Fruit fly (Drosophila melanogaster) whole organism, embryonic: Measurements from ENCODE around the gene CG4382.

Source experiments
- Atf3 ChIP-seq: fragments of 200-800 bp; sonication (Bioruptor generic); optimal IDR thresholded peaks from 3 replicates; lab custom pipeline; 2016; ENCODE audit warnings: missing biosample characterization, missing genetic modification characterization
- Bdp1 ChIP-seq: fragments of 200-800 bp; sonication (Bioruptor generic); optimal IDR thresholded peaks from 3 replicates; lab custom pipeline; 2016; ENCODE audit warnings: missing biosample characterization, missing genetic modification characterization
- BtbVII ChIP-seq: fragments of 200-800 bp; sonication (Bioruptor generic); optimal IDR thresholded peaks from 3 replicates; lab custom pipeline; 2017; ENCODE audit warnings: missing biosample characterization, mild to moderate bottlenecking, missing genetic modification characterization
- CG10147 ChIP-seq: fragments of 200-800 bp; sonication (Bioruptor generic); optimal IDR thresholded peaks from 2 replicates; lab custom pipeline; 2019; ENCODE audit warnings: missing biosample characterization, mild to moderate bottlenecking, missing genetic modification characterization, moderate library complexity
- CG10267 ChIP-seq: fragments of 200-800 bp; sonication (Bioruptor generic); optimal IDR thresholded peaks from 2 replicates; lab custom pipeline; 2018; ENCODE audit warnings: missing biosample characterization, mild to moderate bottlenecking, missing genetic modification characterization, moderate library complexity
- CG10959 ChIP-seq: fragments of 200-800 bp; sonication (Bioruptor generic); IDR thresholded peaks from 2 replicates; pipeline ENCODE4 v1.3.6; 2022; ENCODE audit warnings: missing biosample characterization, missing genetic modification characterization
- CG12071 ChIP-seq: fragments of 200-800 bp; sonication (Bioruptor generic); optimal IDR thresholded peaks from 3 replicates; lab custom pipeline; 2018; ENCODE audit warnings: missing biosample characterization, mild to moderate bottlenecking, missing genetic modification characterization
- CG14667 ChIP-seq: fragments of 200-800 bp; sonication (Bioruptor generic); IDR thresholded peaks from 2 replicates; pipeline ENCODE4 v1.3.6; 2022; ENCODE audit warnings: missing biosample characterization, missing genetic modification characterization
- CG14710 ChIP-seq: fragments of 200-800 bp; sonication (Bioruptor generic); optimal IDR thresholded peaks from 3 replicates; lab custom pipeline; 2019; ENCODE audit warnings: missing biosample characterization, mild to moderate bottlenecking, missing genetic modification characterization, moderate library complexity
- CG1529 ChIP-seq: fragments of 200-800 bp; sonication (Bioruptor generic); optimal IDR thresholded peaks from 3 replicates; lab custom pipeline; 2018; ENCODE audit warnings: missing biosample characterization, missing genetic modification characterization
- CG17186 ChIP-seq: fragments of 200-800 bp; sonication (Bioruptor generic); optimal IDR thresholded peaks from 3 replicates; lab custom pipeline; 2017; ENCODE audit warnings: missing biosample characterization, missing genetic modification reagents, missing genetic modification characterization
- CG18764 ChIP-seq: fragments of 200-800 bp; sonication (Bioruptor generic); optimal IDR thresholded peaks from 3 replicates; lab custom pipeline; 2016; ENCODE audit warnings: missing biosample characterization, missing genetic modification characterization
- CG3065 ChIP-seq: fragments of 200-800 bp; sonication (Bioruptor generic); optimal IDR thresholded peaks from 2 replicates; lab custom pipeline; 2016; ENCODE audit warnings: missing biosample characterization, missing genetic modification characterization
- CG31224 ChIP-seq: fragments of 200-800 bp; sonication (Bioruptor generic); IDR thresholded peaks from 2 replicates; pipeline ENCODE4 v1.3.6; 2022; ENCODE audit warnings: missing biosample characterization, missing genetic modification characterization
- CG31365 ChIP-seq: fragments of 200-800 bp; sonication (Bioruptor generic); optimal IDR thresholded peaks from 2 replicates; lab custom pipeline; 2018; ENCODE audit warnings: missing biosample characterization, mild to moderate bottlenecking, missing genetic modification characterization
- CG31388 ChIP-seq: fragments of 200-800 bp; sonication (Bioruptor generic); optimal IDR thresholded peaks from 2 replicates; lab custom pipeline; 2016; ENCODE audit warnings: missing biosample characterization, missing genetic modification characterization
- CG3407 ChIP-seq: fragments of 200-800 bp; sonication (Bioruptor generic); optimal IDR thresholded peaks from 2 replicates; lab custom pipeline; 2018; ENCODE audit warnings: missing biosample characterization, mild to moderate bottlenecking, missing genetic modification characterization
- CG34422 ChIP-seq: fragments of 200-800 bp; sonication (Bioruptor generic); IDR thresholded peaks from 3 replicates; pipeline ENCODE4 v1.3.6; 2022; ENCODE audit warnings: missing biosample characterization, missing genetic modification characterization
- CG4404 ChIP-seq: fragments of 200-800 bp; sonication (Bioruptor generic); IDR thresholded peaks from 2 replicates; pipeline ENCODE4 v1.3.6; 2022; ENCODE audit warnings: missing biosample characterization, missing genetic modification characterization
- CG6175 ChIP-seq: fragments of 200-800 bp; sonication (Bioruptor generic); IDR thresholded peaks from 3 replicates; pipeline ENCODE4 v1.3.6; 2022; ENCODE audit warnings: missing biosample characterization, missing genetic modification characterization
- CG7357 ChIP-seq: fragments of 200-800 bp; sonication (Bioruptor generic); IDR thresholded peaks from 3 replicates; pipeline ENCODE4 v1.3.6; 2022; ENCODE audit warnings: missing biosample characterization, missing genetic modification characterization
- CG7928 ChIP-seq: fragments of 200-800 bp; sonication (Bioruptor generic); optimal IDR thresholded peaks from 2 replicates; lab custom pipeline; 2017; ENCODE audit warnings: missing biosample characterization, mild to moderate bottlenecking, missing genetic modification characterization
- CG8359 ChIP-seq: fragments of 200-800 bp; sonication (Bioruptor generic); optimal IDR thresholded peaks from 2 replicates; lab custom pipeline; 2017; ENCODE audit warnings: missing biosample characterization, mild to moderate bottlenecking, missing genetic modification characterization, borderline replicate concordance
- CG9437 ChIP-seq: fragments of 200-800 bp; sonication (Bioruptor generic); optimal IDR thresholded peaks from 2 replicates; lab custom pipeline; 2018; ENCODE audit warnings: missing biosample characterization, mild to moderate bottlenecking, missing genetic modification characterization
- CG9727 ChIP-seq: fragments of 200-800 bp; sonication (Bioruptor generic); optimal IDR thresholded peaks from 3 replicates; lab custom pipeline; 2017; ENCODE audit warnings: missing biosample characterization, mild to moderate bottlenecking, missing genetic modification characterization
- CG9876 ChIP-seq: fragments of 200-800 bp; sonication (Bioruptor generic); optimal IDR thresholded peaks from 2 replicates; lab custom pipeline; 2016; ENCODE audit warnings: missing biosample characterization, missing genetic modification characterization
- CkIIα-i1 ChIP-seq: fragments of 200-800 bp; sonication (Bioruptor generic); IDR thresholded peaks from 2 replicates; pipeline ENCODE4 v1.3.6; 2022; ENCODE audit warnings: missing biosample characterization, missing genetic modification characterization
- Hey ChIP-seq: fragments of 200-800 bp; sonication (Bioruptor generic); optimal IDR thresholded peaks from 3 replicates; lab custom pipeline; 2018; ENCODE audit warnings: missing biosample characterization, mild to moderate bottlenecking, missing genetic modification characterization
- MBD-R2 ChIP-seq: fragments of 200-800 bp; sonication (Bioruptor generic); IDR thresholded peaks from 2 replicates; pipeline ENCODE4 v1.3.6; 2022; ENCODE audit warnings: missing biosample characterization, missing genetic modification characterization
- Meics ChIP-seq: fragments of 200-800 bp; sonication (Bioruptor generic); optimal IDR thresholded peaks from 2 replicates; lab custom pipeline; 2017; ENCODE audit warnings: missing biosample characterization, mild to moderate bottlenecking, missing genetic modification characterization
- NC2α ChIP-seq: fragments of 200-800 bp; sonication (Bioruptor generic); optimal IDR thresholded peaks from 2 replicates; lab custom pipeline; 2016; ENCODE audit warnings: missing biosample characterization, missing genetic modification characterization
- Ptx1 ChIP-seq: fragments of 200-800 bp; sonication (Bioruptor generic); IDR thresholded peaks from 2 replicates; pipeline ENCODE4 v1.3.6; 2022; ENCODE audit warnings: missing biosample characterization, missing genetic modification characterization
- Side ChIP-seq: fragments of 200-800 bp; sonication (Bioruptor generic); optimal IDR thresholded peaks from 2 replicates; lab custom pipeline; 2016; ENCODE audit warnings: missing biosample characterization, missing genetic modification characterization
- ac ChIP-seq: fragments of 200-800 bp; sonication (Bioruptor generic); optimal IDR thresholded peaks from 3 replicates; lab custom pipeline; 2017; ENCODE audit warnings: missing biosample characterization, mild to moderate bottlenecking, missing genetic modification characterization
- ara ChIP-seq: fragments of 200-800 bp; sonication (Bioruptor generic); IDR thresholded peaks from 2 replicates; pipeline ENCODE4 v1.3.6; 2022; ENCODE audit warnings: missing biosample characterization, missing genetic modification characterization
- ash1 ChIP-seq: fragments of 200-800 bp; sonication (Bioruptor generic); optimal IDR thresholded peaks from 2 replicates; lab custom pipeline; 2018; ENCODE audit warnings: missing biosample characterization, mild to moderate bottlenecking, missing genetic modification characterization
- chif ChIP-seq, 2 experiments: fragments of 200-800 bp; sonication (Bioruptor generic); optimal IDR thresholded peaks; 3 replicates each; lab custom pipeline; 2016; ENCODE audit warnings: missing biosample characterization in 2 of 2, missing genetic modification characterization in 2 of 2
- croc ChIP-seq: fragments of 200-800 bp; sonication (Bioruptor generic); conservative IDR thresholded peaks from 3 replicates; pipeline ENCODE4 v1.3.6; 2022; ENCODE audit warnings: missing biosample characterization, missing genetic modification characterization
- ewg ChIP-seq: fragments of 200-800 bp; sonication (Bioruptor generic); optimal IDR thresholded peaks from 3 replicates; lab custom pipeline; 2017; ENCODE audit warnings: mild to moderate bottlenecking, missing biosample characterization, missing genetic modification reagents, missing genetic modification characterization
- grn ChIP-seq: fragments of 200-800 bp; sonication (Bioruptor generic); optimal IDR thresholded peaks from 3 replicates; lab custom pipeline; 2017; ENCODE audit warnings: missing biosample characterization, missing genetic modification characterization
- her ChIP-seq: fragments of 200-800 bp; sonication (Bioruptor generic); optimal IDR thresholded peaks from 2 replicates; lab custom pipeline; 2016; ENCODE audit warnings: missing biosample characterization, missing genetic modification characterization
- klu ChIP-seq: fragments of 200-800 bp; sonication (Bioruptor generic); IDR thresholded peaks from 2 replicates; pipeline ENCODE4 v1.3.6; 2022; ENCODE audit warnings: missing biosample characterization, missing genetic modification characterization
- oc ChIP-seq: fragments of 200-800 bp; sonication (Bioruptor generic); optimal IDR thresholded peaks from 2 replicates; lab custom pipeline; 2018; ENCODE audit warnings: missing biosample characterization, mild to moderate bottlenecking, missing genetic modification characterization, moderate library complexity
- onecut ChIP-seq: fragments of 200-800 bp; sonication (Bioruptor generic); IDR thresholded peaks from 2 replicates; pipeline ENCODE4 v1.3.6; 2022; ENCODE audit warnings: missing biosample characterization, missing genetic modification characterization
- pita ChIP-seq: fragments of 200-800 bp; sonication (Bioruptor generic); optimal IDR thresholded peaks from 2 replicates; lab custom pipeline; 2017; ENCODE audit warnings: missing biosample characterization, mild to moderate bottlenecking, missing genetic modification characterization
- pzg ChIP-seq: fragments of 200-800 bp; sonication (Bioruptor generic); optimal IDR thresholded peaks from 3 replicates; lab custom pipeline; 2018; ENCODE audit warnings: missing biosample characterization, mild to moderate bottlenecking, missing genetic modification characterization, moderate library complexity
- scrt ChIP-seq: fragments of 200-800 bp; sonication (Bioruptor generic); optimal IDR thresholded peaks from 2 replicates; lab custom pipeline; 2018; ENCODE audit warnings: missing biosample characterization, mild to moderate bottlenecking, missing genetic modification characterization, moderate library complexity
- stwl ChIP-seq: fragments of 200-800 bp; sonication (Bioruptor generic); optimal IDR thresholded peaks from 3 replicates; lab custom pipeline; 2018; ENCODE audit warnings: missing biosample characterization, mild to moderate bottlenecking, missing genetic modification characterization, moderate library complexity
- tap ChIP-seq: fragments of 200-800 bp; optimal IDR thresholded peaks from 3 replicates; lab custom pipeline; 2019; ENCODE audit warnings: missing biosample characterization, mild to moderate bottlenecking, missing genetic modification characterization, moderate library complexity
- tin ChIP-seq: fragments of 200-800 bp; sonication (Bioruptor generic); optimal IDR thresholded peaks from 3 replicates; lab custom pipeline; 2016; ENCODE audit warnings: missing biosample characterization, missing genetic modification characterization
- ttk ChIP-seq: fragments of 200-800 bp; sonication (Bioruptor generic); IDR thresholded peaks from 2 replicates; pipeline ENCODE4 v2.1.2; 2022; ENCODE audit warnings: missing biosample characterization, missing genetic modification characterization

The CG4382 gene

dm6 chr2L:9633098-9633497 lies 32.4 kb upstream of the CG4382 start (continued):
- TF ChIP-seq tin: peak; percentile 21
- TF ChIP-seq CG3407 (GFP tag; lab: Kevin White, UChicago): peak; percentile 71
- peak; percentile 18 for TF ChIP-seq ewg (GFP tag; lab: Kevin White, UChicago)
- peak; percentile 11 for TF ChIP-seq CG17186 (GFP tag; lab: Kevin White, UChicago)
- peak; percentile 15 for TF ChIP-seq oc (tag; lab: Kevin White, UChicago)
- no peak for TF ChIP-seq CG7357 (GFP tag; lab: Robert Waterston, UW)
- peak; percentile 14 for TF ChIP-seq CG3065 (GFP tag; lab: Kevin White, UChicago)
- TF ChIP-seq CG31224: no peak
- peak; percentile 16 for TF ChIP-seq Hey (tag; lab: Kevin White, UChicago)
- TF ChIP-seq pita (GFP tag; lab: Kevin White, UChicago): no peak
- peak; percentile 19 for TF ChIP-seq scrt (GFP tag; lab: Kevin White, UChicago)
- peak; percentile 97 for TF ChIP-seq grn
- TF ChIP-seq CG1529: peak; percentile 41
- TF ChIP-seq CG31365: peak; percentile 27
- peak; percentile 10 to 41 for TF ChIP-seq chif (GFP tag; optimal IDR thresholded peaks at IDR 0.05; lab: Kevin White, UChicago)
- TF ChIP-seq CG14667 (GFP tag; lab: Robert Waterston, UW): peak; percentile 26; the same call in 1 of the 2 replicates
- 0 out of 3 replicates have a peak, but pooled peaks have one; percentile 30 for TF ChIP-seq CG6175
- TF ChIP-seq MBD-R2 (GFP tag; lab: Robert Waterston, UW): no peak
- TF ChIP-seq klu: no peak
- TF ChIP-seq Meics (GFP tag; lab: Kevin White, UChicago): peak; percentile 9
- peak; percentile 50 for TF ChIP-seq CG4404
- peak; percentile 33 for TF ChIP-seq CG18764 (GFP tag; lab: Kevin White, UChicago)
- peak; percentile 78 for TF ChIP-seq onecut (GFP tag; lab: Robert Waterston, UW)
- TF ChIP-seq CG10267: peak; percentile 8
- TF ChIP-seq stwl: peak; percentile 53
- peak; percentile 49 for TF ChIP-seq tap (tag; lab: Kevin White, UChicago)
- peak; percentile 80 for TF ChIP-seq ara
- peak; percentile 89 for TF ChIP-seq CG9727 (GFP tag; lab: Kevin White, UChicago)
- TF ChIP-seq Atf3: peak; percentile 72
- no peak for TF ChIP-seq CG10147 (GFP tag; lab: Kevin White, UChicago)
- peak; percentile 38 for TF ChIP-seq her (GFP tag; lab: Kevin White, UChicago)
- TF ChIP-seq CkIIα-i1 (GFP tag; lab: Robert Waterston, UW): no peak
- peak; percentile 80 for TF ChIP-seq ac (GFP tag; lab: Kevin White, UChicago)
- TF ChIP-seq CG14710 (tag; lab: Kevin White, UChicago): peak; percentile 75
- TF ChIP-seq CG34422: 0 out of 3 replicates have a peak, but pooled peaks have one; percentile 16
- TF ChIP-seq CG10959: peak; percentile 82
- peak; percentile 2 for TF ChIP-seq CG31388 (GFP tag; lab: Kevin White, UChicago)
- no peak for TF ChIP-seq CG9437 (GFP tag; lab: Kevin White, UChicago)
- 0 out of 2 replicates have a peak, but pooled peaks have one; percentile 11 for TF ChIP-seq Ptx1 (GFP tag; lab: Robert Waterston, UW)
- no peak for TF ChIP-seq pzg (GFP tag; lab: Kevin White, UChicago)
- peak; percentile 39; the same call in 1 of the 3 replicates for TF ChIP-seq croc (GFP tag; lab: Robert Waterston, UW)
- peak; percentile 75 for TF ChIP-seq Side
- peak; percentile 67 for TF ChIP-seq CG8359
- peak; percentile 48 for TF ChIP-seq CG9876 (GFP tag; lab: Kevin White, UChicago)
- peak; percentile 26; the same call in 1 of the 2 replicates for TF ChIP-seq ttk (GFP tag; lab: Robert Waterston, UW)
- TF ChIP-seq CG12071 (GFP tag; lab: Kevin White, UChicago): peak; percentile 61
- TF ChIP-seq ash1 (GFP tag; lab: Kevin White, UChicago): peak; percentile 43
- peak; percentile 52 for TF ChIP-seq Bdp1 (GFP tag; lab: Kevin White, UChicago)
- peak; percentile 38 for TF ChIP-seq BtbVII (GFP tag; lab: Kevin White, UChicago)
- TF ChIP-seq CG7928 (GFP tag; lab: Kevin White, UChicago): no peak
- peak; percentile 39 for TF ChIP-seq NC2α
